Worm (Caenorhabditis elegans) whole organism, L4 larva: ENCODE measurements around the gene F58E6.5.

Source experiments
- ZK546.5 ChIP-seq, 2 experiments: sonication (generic microtip); optimal IDR thresholded peaks; 2 replicates each; lab custom pipeline; 2017; ENCODE audit warnings: missing biosample characterization in 2 of 2, missing genetic modification characterization in 2 of 2
- aly-2 ChIP-seq: sonication (generic microtip); optimal IDR thresholded peaks from 2 replicates; lab custom pipeline; 2018; ENCODE audit warnings: missing biosample characterization, missing genetic modification characterization
- dmd-8 ChIP-seq: fragments of 200-800 bp; sonication (Bioruptor generic); IDR thresholded peaks from 2 replicates; pipeline ENCODE4 v1.3.6; 2022; ENCODE audit warnings: missing genetic modification characterization, missing compliant biosample characterization
- dpl-1 ChIP-seq: fragments of 150-350 bp; optimal IDR thresholded peaks from 2 replicates; lab custom pipeline; 2014; ENCODE audit warnings: missing biosample characterization, missing genetic modification reagents, missing genetic modification characterization
- egl-27 ChIP-seq: sonication (generic microtip); optimal IDR thresholded peaks from 3 replicates; lab custom pipeline; 2017; ENCODE audit warnings: missing biosample characterization, missing genetic modification reagents, missing genetic modification characterization
- fos-1 ChIP-seq: fragments of 150-350 bp; optimal IDR thresholded peaks from 2 replicates; lab custom pipeline; 2014; ENCODE audit warnings: missing biosample characterization, missing genetic modification characterization
- madf-5 ChIP-seq, 2 experiments: fragments of 200-800 bp; sonication (Bioruptor generic); IDR thresholded peaks; 2 replicates each; pipeline ENCODE4 v1.3.6; 2022; ENCODE audit warnings: missing compliant biosample characterization in 2 of 2, missing genetic modification characterization in 2 of 2
- nhr-11 ChIP-seq: fragments of 150-350 bp; optimal IDR thresholded peaks from 2 replicates; lab custom pipeline; 2014; ENCODE audit warnings: missing biosample characterization, missing genetic modification characterization
- nhr-111 ChIP-seq: fragments of 200-800 bp; sonication (Bioruptor generic); optimal IDR thresholded peaks from 2 replicates; lab custom pipeline; 2018; ENCODE audit warnings: mild to moderate bottlenecking, missing genetic modification characterization, missing compliant biosample characterization
- nhr-237 ChIP-seq: sonication (generic microtip); optimal IDR thresholded peaks from 2 replicates; lab custom pipeline; 2017; ENCODE audit warnings: missing biosample characterization, missing genetic modification characterization
- nhr-76 ChIP-seq: fragments of 150-350 bp; optimal IDR thresholded peaks from 2 replicates; lab custom pipeline; 2014; ENCODE audit warnings: missing biosample characterization, missing genetic modification characterization
- pha-4 ChIP-seq, 2 experiments: fragments of 150-350 bp in 1 of 2; fragments of 200-800 bp in 1 of 2; sonication (Bioruptor generic) in 1 of 2; IDR thresholded peaks in 1 of 2; optimal IDR thresholded peaks in 1 of 2; 2 replicates each; pipeline versions ENCODE4 v1.3.6 to Lab custom; 2014 to 2022; ENCODE audit warnings: missing genetic modification characterization in 2 of 2, missing genetic modification reagents in 2 of 2, missing biosample characterization in 1 of 2, missing compliant biosample characterization in 1 of 2
- pqm-1 ChIP-seq: sonication (generic microtip); optimal IDR thresholded peaks from 2 replicates; lab custom pipeline; 2017; ENCODE audit warnings: missing biosample characterization, missing genetic modification characterization
- snpc-4 ChIP-seq: fragments of 150-350 bp; optimal IDR thresholded peaks from 2 replicates; lab custom pipeline; 2014; ENCODE audit warnings: missing biosample characterization, missing genetic modification characterization

DNA sequence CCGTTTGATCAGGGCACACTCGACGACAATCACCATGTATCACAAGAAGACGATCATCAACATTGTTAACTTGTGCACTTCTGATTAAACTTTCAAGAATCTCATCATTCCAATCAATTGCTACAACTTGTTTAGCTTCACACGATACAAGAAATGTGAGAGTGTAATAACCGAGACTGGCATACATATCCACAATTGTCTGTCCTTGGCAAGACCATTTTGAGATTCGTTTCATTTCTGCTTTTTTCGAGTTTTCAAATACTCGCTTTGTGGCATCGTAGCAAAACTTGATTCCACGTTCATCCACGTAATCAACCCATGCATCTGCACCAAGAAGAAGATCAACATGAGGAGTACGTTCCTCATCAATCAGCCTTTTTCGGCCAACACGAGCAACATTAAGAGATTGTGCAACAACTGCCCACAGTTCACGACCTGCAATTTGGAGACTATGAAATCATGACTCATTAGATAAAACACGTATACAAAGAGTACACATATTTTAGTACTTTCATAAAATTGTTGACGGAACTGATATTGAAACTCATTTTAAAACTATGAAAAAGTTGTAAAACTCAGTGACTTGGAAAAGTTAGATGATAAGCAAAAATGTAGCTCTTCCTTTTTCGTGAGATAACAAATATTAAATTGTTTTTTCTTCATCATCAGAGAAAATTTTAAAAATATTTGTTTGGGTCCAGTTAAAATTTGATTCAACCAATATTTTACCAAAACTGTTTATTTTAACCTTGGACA is 41.8 kb downstream of the F58E6.5 start:
- TF ChIP-seq ZK546.5 (tag; optimal IDR thresholded peaks at IDR 0.05; lab: Kevin White, UChicago) (no peak), egl-27 (tag; lab: Kevin White, UChicago) (no peak), dmd-8 (GFP tag; lab: Robert Waterston, UW) (no peak), nhr-111 (GFP tag; lab: Kevin White, UChicago) (no peak), nhr-237 (tag; lab: Kevin White, UChicago) (no peak), pqm-1 (tag; lab: Kevin White, UChicago) (peak; percentile 47), dpl-1 (GFP tag; lab: Kevin White, UChicago) (no peak), nhr-76 (no peak), fos-1 (tag; lab: Kevin White, UChicago) (no peak), snpc-4 (tag; lab: Kevin White, UChicago) (no peak), madf-5 (GFP tag; IDR thresholded peaks at IDR 0.05; lab: Robert Waterston, UW) (no peak), pha-4 (GFP tag; IDR thresholded peaks at IDR 0.05; lab: Robert Waterston, UW) (no peak), pha-4 (tag; optimal IDR thresholded peaks at IDR 0.05; lab: Kevin White, UChicago) (no peak), aly-2 (tag; lab: Kevin White, UChicago) (no peak), nhr-11 (tag; lab: Kevin White, UChicago) (no peak)
